Worm (Caenorhabditis elegans) whole organism, early embryonic: ENCODE data around the gene K02F3.9.

Experiments used
- F13C5.2 ChIP-seq: sonication (generic microtip); optimal IDR thresholded peaks from 2 replicates; lab custom pipeline; 2017; ENCODE audit warnings: mild to moderate bottlenecking, missing genetic modification characterization, inconsistent platforms, missing compliant biosample characterization
- aly-1 ChIP-seq: sonication (generic microtip); optimal IDR thresholded peaks from 2 replicates; lab custom pipeline; 2016; ENCODE audit warnings: missing genetic modification characterization, missing compliant biosample characterization
- ama-1 ChIP-seq: fragments of 150-350 bp; optimal IDR thresholded peaks from 2 replicates; lab custom pipeline; 2014
- ceh-13 ChIP-seq: fragments of 200-800 bp; sonication (Bioruptor generic); optimal IDR thresholded peaks from 2 replicates; lab custom pipeline; 2018; ENCODE audit warnings: mild to moderate bottlenecking, missing genetic modification characterization, missing compliant biosample characterization
- ceh-36 ChIP-seq: sonication (generic microtip); optimal IDR thresholded peaks from 2 replicates; lab custom pipeline; 2016; ENCODE audit warnings: missing genetic modification characterization, inconsistent platforms, missing compliant biosample characterization
- ets-7 ChIP-seq: sonication (generic microtip); optimal IDR thresholded peaks from 2 replicates; lab custom pipeline; 2016; ENCODE audit warnings: missing genotype, missing genetic modification characterization, missing compliant biosample characterization
- flt-1 ChIP-seq: fragments of 200-800 bp; sonication (Bioruptor generic); IDR thresholded peaks from 2 replicates; pipeline ENCODE4 v1.3.6; 2022; ENCODE audit warnings: missing genetic modification characterization, missing compliant biosample characterization
- hmbx-1 ChIP-seq: sonication (generic microtip); optimal IDR thresholded peaks from 2 replicates; lab custom pipeline; 2016; ENCODE audit warnings: mild to moderate bottlenecking, missing genetic modification characterization, missing compliant biosample characterization
- hmg-4 ChIP-seq: fragments of 200-800 bp; sonication (Bioruptor generic); optimal IDR thresholded peaks from 2 replicates; lab custom pipeline; 2018; ENCODE audit warnings: mild to moderate bottlenecking, missing genetic modification characterization, missing compliant biosample characterization
- hnd-1 ChIP-seq: sonication (generic microtip); optimal IDR thresholded peaks from 2 replicates; lab custom pipeline; 2016; ENCODE audit warnings: missing genetic modification characterization, missing compliant biosample characterization
- pes-1 ChIP-seq: fragments of 200-800 bp; sonication (Bioruptor generic); IDR thresholded peaks from 2 replicates; pipeline ENCODE4 v1.3.6; 2022; ENCODE audit warnings: missing genetic modification reagents, missing genetic modification characterization, missing compliant biosample characterization
- scrt-1 ChIP-seq: fragments of 200-800 bp; sonication (Bioruptor generic); IDR thresholded peaks from 2 replicates; pipeline ENCODE4 v1.3.6; 2022; ENCODE audit warnings: missing genetic modification characterization, missing compliant biosample characterization
- tbx-11 ChIP-seq: fragments of 200-800 bp; sonication (Bioruptor generic); IDR thresholded peaks from 2 replicates; pipeline ENCODE4 v1.3.6; 2022; ENCODE audit warnings: missing genetic modification characterization, missing compliant biosample characterization
- tra-4 ChIP-seq: sonication (generic microtip); optimal IDR thresholded peaks from 2 replicates; lab custom pipeline; 2017; ENCODE audit warnings: missing genetic modification characterization, missing compliant biosample characterization

- no peak for TF ChIP-seq ama-1
- TF ChIP-seq flt-1 (GFP tag; lab: Robert Waterston, UW), result no peak
- no peak for TF ChIP-seq ceh-36 (tag; lab: Kevin White, UChicago)
- TF ChIP-seq hmbx-1 (tag; lab: Kevin White, UChicago), result no peak
- TF ChIP-seq pes-1, result no peak
- no peak for TF ChIP-seq ets-7 (tag; lab: Kevin White, UChicago)
- TF ChIP-seq aly-1 (tag; lab: Kevin White, UChicago), result no peak
- TF ChIP-seq tra-4 (tag; lab: Kevin White, UChicago), result no peak
- TF ChIP-seq tbx-11, result no peak
- TF ChIP-seq F13C5.2, result no peak
- TF ChIP-seq hmg-4 (GFP tag; lab: Kevin White, UChicago), result no peak
- TF ChIP-seq ceh-13 (GFP tag; lab: Kevin White, UChicago), result no peak
- no peak for TF ChIP-seq scrt-1 (GFP tag; lab: Robert Waterston, UW)
- no peak for TF ChIP-seq hnd-1 (tag; lab: Kevin White, UChicago)
Measured at ce11 chrIII:844577-844976, 3.4 kb upstream of the K02F3.9 start.
